Fruit fly (Drosophila melanogaster) whole organism: Measurements from ENCODE around the gene CG31792.

Source experiments
- CG8478 ChIP-seq: fragments of >200 bp; optimal IDR thresholded peaks from 2 replicates; lab custom pipeline; 2018; ENCODE audit warnings: inconsistent platforms
- Dll ChIP-seq: fragments of >200 bp; optimal IDR thresholded peaks from 2 replicates; lab custom pipeline; 2017
- EcR ChIP-seq, 2 experiments: fragments of >200 bp; optimal IDR thresholded peaks; 2 replicates each; lab custom pipeline; 2017; ENCODE audit warnings: missing biosample characterization in 2 of 2, missing genetic modification characterization in 2 of 2, missing genetic modification reagents in 2 of 2
- pan ChIP-seq: fragments of >200 bp; optimal IDR thresholded peaks from 2 replicates; lab custom pipeline; 2017
- psq ChIP-seq: fragments of >200 bp; optimal IDR thresholded peaks from 2 replicates; lab custom pipeline; 2017
- usp ChIP-seq: fragments of >200 bp; optimal IDR thresholded peaks from 2 replicates; lab custom pipeline; 2017; ENCODE audit warnings: missing biosample characterization, missing genetic modification characterization, mixed read lengths

The CG31792 gene

DNA sequence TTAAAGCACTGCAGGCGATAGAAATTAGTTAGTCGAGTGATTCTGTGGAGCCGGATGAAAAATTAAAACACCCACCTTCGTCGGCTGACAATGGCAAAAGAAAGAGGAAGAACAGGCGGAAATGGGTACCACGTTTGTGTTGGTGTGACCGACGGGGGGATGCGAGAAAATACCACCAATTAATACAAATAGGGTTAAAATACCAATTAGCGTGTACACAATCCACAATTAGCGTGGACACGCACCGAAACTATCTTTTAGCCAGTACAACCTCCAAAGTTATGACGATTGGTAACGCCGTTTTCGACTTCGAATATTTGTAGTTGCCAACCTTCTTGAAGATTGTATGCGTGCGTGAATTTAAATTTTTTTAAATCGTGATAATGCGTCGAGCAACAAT, 11.9 kb downstream of the CG31792 start, which contains the start of gene RpL30:
Gene RpL30 (minus strand): TSS at position 177 of the 400 bp plus-strand sequence.
- TF ChIP-seq CG8478 (no peak), pan (no peak), psq (lab: Kevin White, UChicago) (no peak), EcR (GFP tag; optimal IDR thresholded peaks at IDR 0.05; lab: Kevin White, UChicago) (no peak), usp (GFP tag; lab: Kevin White, UChicago) (no peak), Dll (no peak)

DNA sequence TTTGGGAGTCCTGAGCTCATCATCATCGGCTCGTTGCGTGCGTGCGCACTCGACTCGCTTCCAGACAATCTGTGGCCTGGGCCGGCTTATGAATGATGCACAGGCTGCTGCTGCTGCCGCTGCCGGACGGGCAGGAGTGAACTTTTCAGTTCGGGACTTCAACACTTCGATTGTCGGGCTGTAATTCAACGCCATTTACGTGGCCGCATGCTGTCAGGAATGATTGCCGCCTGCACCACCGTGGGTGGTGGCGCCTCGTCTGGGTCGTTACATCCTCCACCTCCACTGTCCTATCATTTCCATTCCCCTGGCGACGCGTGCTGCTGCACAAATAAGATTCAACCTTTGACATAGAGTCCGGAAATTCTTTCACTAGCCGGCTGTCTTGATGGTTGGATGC, 12.8 kb downstream of the CG31792 start:
- TF ChIP-seq psq (lab: Kevin White, UChicago) (no peak), usp (GFP tag; lab: Kevin White, UChicago) (no peak), pan (no peak), EcR (GFP tag; optimal IDR thresholded peaks at IDR 0.05; lab: Kevin White, UChicago) (no peak), CG8478 (no peak), Dll (no peak)

DNA sequence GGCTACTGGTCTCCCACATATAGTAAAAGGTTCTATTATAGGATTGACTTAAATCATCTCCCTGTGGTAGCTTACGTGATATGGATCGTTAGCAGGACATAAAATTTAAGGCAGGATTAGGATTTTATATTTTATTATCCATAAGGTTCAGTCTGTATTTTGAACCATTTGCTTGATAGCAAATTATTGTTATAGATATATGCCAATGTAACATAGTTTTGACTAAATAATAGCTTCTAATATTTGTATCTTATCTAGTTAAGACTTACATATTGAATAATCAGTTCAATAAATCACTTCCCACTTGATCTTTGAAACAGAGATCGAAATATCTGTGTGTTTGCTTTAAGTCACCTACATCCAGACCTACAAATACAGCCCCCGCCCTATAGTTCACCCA, 13.3 kb downstream of the CG31792 start, which contains the start of gene robl37BC:
Gene robl37BC (plus strand): TSS at position 301 of the 400 bp plus-strand sequence.
- TF ChIP-seq Dll = no peak
- no peak for TF ChIP-seq EcR (GFP tag; optimal IDR thresholded peaks at IDR 0.05; lab: Kevin White, UChicago)
- TF ChIP-seq CG8478 = no peak
- TF ChIP-seq usp (GFP tag; lab: Kevin White, UChicago) = no peak
- no peak for TF ChIP-seq psq (lab: Kevin White, UChicago)
- TF ChIP-seq pan = no peak

DNA sequence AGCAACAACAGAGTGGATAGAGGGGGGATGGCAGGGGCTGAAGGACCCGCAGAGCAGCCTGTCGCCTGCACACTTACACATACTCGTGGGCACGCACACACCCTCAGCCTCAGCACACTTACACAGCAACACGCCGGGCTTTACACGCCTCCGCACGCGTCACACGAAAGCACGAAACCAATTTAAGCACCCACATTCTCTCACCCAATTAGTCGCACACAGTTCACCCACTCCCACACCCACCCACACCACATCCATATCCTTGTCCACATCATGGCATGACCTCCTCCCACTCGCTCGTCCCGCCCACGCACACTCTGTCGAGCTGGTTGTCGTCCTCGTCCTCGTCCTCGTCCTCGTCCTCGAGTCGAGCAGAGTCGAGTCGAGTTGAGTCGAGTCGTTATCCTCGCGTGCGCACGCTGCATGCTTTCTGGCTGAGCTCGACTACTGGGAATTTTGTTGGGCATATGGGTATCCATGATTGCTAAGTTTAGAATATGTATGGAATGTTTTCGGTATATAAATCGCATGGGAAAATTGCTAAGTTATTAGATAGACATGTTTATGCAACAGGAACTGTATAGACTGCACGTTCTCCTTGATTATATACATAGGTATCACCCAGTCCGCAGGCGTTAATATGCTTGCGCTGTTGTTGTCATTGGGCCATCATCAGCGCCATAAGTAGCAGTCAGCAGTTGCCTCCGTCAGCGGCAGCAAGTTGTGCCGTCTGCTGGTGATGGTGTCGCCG, 14.8 kb downstream of the CG31792 start:
- TF ChIP-seq usp (GFP tag; lab: Kevin White, UChicago) (no peak), pan (peak; percentile 62), EcR (GFP tag; optimal IDR thresholded peaks at IDR 0.05; lab: Kevin White, UChicago) (no peak), CG8478 (no peak), psq (lab: Kevin White, UChicago) (no peak)

DNA sequence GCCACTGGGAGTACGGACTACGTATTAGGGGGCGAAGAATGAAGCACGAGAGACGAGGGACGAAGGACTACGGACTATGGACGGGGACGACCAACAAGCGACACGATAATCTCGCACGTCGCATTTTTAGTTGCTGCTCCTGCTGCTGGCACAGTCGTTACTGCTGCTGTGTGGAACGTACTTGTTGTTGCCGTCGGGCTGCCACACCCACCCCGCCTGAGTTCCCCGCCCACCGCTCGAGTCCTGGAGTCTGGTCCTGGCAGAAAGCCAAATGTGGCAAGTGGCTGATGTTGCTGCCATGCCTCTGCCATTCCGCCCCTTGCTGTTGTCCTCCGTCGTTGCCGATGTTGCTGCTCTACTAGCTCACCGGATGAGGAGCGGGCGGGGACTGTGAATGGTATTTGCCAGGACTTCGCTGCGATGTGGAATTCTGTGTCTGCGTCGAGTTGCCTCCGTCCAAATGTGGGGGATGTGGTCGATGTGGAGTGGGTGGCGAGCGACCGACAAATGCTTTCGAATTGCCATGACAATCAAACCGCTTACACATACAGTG, 15.6 kb downstream of the CG31792 start:
- TF ChIP-seq usp (GFP tag; lab: Kevin White, UChicago) = no peak
- no peak for TF ChIP-seq psq (lab: Kevin White, UChicago)
- no peak for TF ChIP-seq pan
- TF ChIP-seq EcR (GFP tag; optimal IDR thresholded peaks at IDR 0.05; lab: Kevin White, UChicago) = no peak
- TF ChIP-seq CG8478 = no peak
- no peak for TF ChIP-seq Dll

DNA sequence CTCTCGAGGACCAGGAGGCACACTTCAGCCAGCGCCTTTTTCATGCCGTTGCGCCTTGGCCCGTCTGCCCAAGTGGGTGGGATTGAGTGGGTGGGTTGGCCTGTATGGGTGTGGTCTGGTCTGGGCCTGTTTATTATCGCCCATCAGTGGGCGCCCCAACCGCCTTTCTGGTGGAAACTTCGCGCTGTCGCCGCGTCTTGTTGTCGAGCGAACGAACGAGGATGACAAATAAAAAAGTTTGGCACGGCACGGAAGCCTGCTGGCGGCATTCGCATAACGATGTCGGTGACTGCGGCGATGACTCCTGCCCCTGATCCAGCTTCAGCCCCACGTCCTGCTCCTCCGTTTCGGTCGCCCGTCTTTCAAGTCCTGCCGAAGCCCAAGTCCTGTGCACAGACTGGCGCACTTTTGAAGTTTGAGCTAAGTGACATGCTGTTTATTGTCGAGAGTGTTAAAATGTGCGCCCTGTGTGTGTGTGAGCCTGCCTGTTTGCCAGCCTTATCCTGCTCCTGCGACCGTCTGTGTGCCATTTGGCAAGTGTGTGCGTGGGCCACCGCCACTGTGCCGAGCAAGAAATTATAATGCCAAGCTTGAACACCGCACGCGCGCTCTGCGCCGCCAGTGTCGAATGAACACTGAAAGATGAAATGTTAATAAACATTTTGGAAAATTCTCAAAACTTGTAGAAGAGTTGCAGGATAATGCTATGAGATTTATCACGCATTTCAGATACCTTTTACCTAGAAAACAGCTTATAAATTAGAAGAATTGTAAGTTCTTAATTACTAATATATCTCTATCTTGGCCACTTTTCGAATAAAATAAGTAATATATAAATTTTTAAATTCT, 17.0 kb downstream of the CG31792 start:
- TF ChIP-seq pan = no peak
- no peak for TF ChIP-seq psq (lab: Kevin White, UChicago)
- TF ChIP-seq Dll = no peak
- no peak for TF ChIP-seq EcR (GFP tag; optimal IDR thresholded peaks at IDR 0.05; lab: Kevin White, UChicago)
- no peak for TF ChIP-seq CG8478

DNA sequence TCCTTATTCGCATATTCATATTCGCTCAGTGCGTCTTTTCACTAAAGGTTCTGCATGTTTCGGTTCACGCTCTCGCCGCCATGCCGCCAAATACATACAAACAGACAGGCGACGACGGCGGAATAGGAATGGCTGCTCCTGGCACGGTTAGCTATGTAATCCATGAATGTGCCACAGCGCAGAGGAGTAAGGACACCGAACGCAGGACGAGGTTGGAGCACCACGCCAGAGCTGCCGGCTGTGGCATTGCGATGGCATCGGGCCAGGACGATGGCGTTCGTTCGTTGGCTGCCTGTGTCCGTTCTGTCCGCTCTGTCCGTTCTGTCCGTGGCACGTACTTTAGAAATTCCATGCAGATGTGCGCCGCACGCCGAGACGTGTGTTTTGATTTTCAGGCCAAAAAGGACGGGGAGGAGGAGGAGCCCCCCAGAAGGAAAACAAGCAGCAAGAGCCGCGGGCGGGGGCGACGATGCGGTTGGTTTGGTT, 17.7 kb downstream of the CG31792 start:
- TF ChIP-seq pan = no peak
- no peak for TF ChIP-seq EcR (GFP tag; optimal IDR thresholded peaks at IDR 0.05; lab: Kevin White, UChicago)
- no peak for TF ChIP-seq Dll
- no peak for TF ChIP-seq CG8478
- no peak for TF ChIP-seq psq (lab: Kevin White, UChicago)

DNA sequence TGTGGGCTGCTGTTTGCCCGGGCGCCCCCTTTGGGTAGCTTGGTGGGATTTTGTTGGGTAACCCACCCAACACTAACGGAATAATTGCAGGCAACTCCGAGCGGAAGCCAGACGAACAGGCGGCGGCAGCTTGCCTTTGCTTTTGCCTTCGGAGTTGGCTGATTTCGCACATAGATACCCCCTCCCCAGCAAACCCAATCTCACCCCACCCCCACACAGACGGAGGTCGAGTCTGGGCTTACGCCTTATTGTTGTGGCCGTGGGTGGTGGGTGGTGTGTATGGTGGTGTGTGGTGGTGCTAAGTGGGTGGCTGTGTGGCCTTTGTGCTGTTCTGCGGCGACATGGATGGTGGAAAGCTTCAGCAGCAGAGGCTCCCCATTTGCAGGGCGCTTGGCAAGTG, 18.4 kb downstream of the CG31792 start:
- no peak for TF ChIP-seq Dll
- no peak for TF ChIP-seq pan
- TF ChIP-seq usp (GFP tag; lab: Kevin White, UChicago) = no peak
- no peak for TF ChIP-seq psq (lab: Kevin White, UChicago)
- TF ChIP-seq EcR (GFP tag; optimal IDR thresholded peaks at IDR 0.05; lab: Kevin White, UChicago) = no peak
- no peak for TF ChIP-seq CG8478

DNA sequence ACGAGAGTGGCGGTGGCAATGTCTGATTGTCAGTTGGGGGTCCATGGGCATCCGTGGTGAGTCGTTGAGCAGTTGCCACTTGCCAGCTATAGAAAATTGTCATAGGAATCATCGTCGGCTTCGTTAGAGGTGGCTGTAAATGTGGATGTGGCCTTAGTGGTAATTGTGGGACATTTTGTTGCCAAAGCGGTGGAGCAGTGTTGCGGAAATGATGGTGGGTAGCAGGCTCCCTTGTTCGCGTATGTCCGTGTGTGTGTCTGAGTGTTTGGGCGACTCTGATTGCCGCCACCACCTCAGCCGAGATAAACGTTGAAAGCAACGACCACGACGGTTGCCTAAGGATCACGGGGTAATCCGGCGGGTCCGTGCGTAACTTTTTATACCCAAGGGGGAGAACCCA, 19.8 kb downstream of the CG31792 start:
- TF ChIP-seq pan (no peak), usp (GFP tag; lab: Kevin White, UChicago) (no peak), psq (lab: Kevin White, UChicago) (no peak), CG8478 (no peak), Dll (no peak), EcR (GFP tag; optimal IDR thresholded peaks at IDR 0.05; lab: Kevin White, UChicago) (no peak)

DNA sequence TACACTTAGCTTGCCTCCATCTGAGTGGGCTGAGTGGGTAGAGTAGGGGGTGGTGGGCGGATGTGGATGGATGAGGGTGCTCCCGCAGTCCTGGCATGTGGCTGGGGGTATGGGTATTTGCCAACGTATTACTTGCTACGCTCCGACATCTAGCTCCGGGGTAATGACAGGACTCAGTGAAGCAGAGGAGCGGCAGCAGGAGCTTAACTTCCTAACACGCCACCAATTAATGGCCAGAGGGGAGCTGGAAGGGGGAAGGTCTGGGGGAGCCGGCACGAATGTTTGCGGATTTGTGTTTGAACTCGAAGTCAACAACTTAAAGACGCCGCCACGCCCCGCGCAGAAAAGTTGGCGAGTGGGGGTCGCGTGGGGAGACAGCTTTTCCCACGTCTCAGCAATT, 21.0 kb downstream of the CG31792 start:
- TF ChIP-seq CG8478 = no peak
- TF ChIP-seq pan = no peak
- no peak for TF ChIP-seq EcR (GFP tag; optimal IDR thresholded peaks at IDR 0.05; lab: Kevin White, UChicago)
- no peak for TF ChIP-seq usp (GFP tag; lab: Kevin White, UChicago)
- TF ChIP-seq Dll = no peak
- TF ChIP-seq psq (lab: Kevin White, UChicago) = no peak

DNA sequence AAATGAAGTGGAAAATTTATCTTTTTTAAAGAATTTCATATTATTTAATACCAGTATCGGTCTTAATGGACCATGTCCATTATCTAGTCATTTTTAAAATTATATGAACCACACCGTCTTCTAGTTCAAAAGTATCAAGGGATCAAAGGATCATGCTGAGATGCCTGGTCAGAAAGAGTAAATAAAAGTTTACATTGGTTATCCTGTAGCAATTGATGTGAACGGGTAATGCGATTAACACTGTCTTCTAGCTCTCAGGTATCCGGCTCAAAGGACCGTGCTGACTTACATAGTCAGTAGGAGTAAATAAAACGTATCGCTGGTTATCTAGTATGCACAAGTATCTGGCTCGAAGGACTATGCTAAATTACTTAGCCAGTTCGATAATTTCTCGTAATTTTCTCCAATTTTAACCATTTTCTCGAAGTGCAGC, 21.9 kb downstream of the CG31792 start:
- TF ChIP-seq usp (GFP tag; lab: Kevin White, UChicago) (no peak), CG8478 (no peak), psq (lab: Kevin White, UChicago) (no peak), Dll (no peak), EcR (GFP tag; optimal IDR thresholded peaks at IDR 0.05; lab: Kevin White, UChicago) (no peak), pan (no peak)

DNA sequence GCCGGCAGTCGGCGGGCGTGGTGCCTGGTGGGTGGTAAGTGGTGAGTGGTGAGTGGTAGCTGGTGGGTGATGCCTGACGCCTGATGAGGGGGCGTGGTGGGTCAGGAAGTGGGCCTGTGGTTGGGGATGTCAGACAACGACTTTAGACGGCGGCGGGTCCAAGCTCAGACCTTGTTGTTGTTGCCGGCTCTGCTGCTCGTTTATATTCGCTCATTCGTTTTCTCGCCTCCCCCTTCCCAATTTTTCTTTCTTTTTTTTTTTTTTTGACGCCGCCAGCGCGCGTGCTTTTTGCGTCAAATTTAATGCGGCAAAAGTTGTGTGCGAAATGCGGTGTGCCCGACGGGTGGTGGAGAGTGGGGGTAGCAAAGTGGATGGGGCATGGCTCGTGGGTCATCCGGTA, 22.4 kb downstream of the CG31792 start:
- no peak for TF ChIP-seq usp (GFP tag; lab: Kevin White, UChicago)
- TF ChIP-seq Dll = no peak
- no peak for TF ChIP-seq EcR (GFP tag; optimal IDR thresholded peaks at IDR 0.05; lab: Kevin White, UChicago)
- TF ChIP-seq psq (lab: Kevin White, UChicago) = no peak
- TF ChIP-seq CG8478 = no peak
- no peak for TF ChIP-seq pan
